Worm (Caenorhabditis elegans): ENCODE measurements around the gene sap-49.

Gene sap-49

ce11 chrII:8016761-8017160 lies 18.8 kb downstream of the sap-49 start (continued):
- TF ChIP-seq F23B12.7 (tag; optimal IDR thresholded peaks at IDR 0.05; ENCODE audit: insufficient read depth) (no peak), F39B2.1 (GFP tag; IDR thresholded peaks at IDR 0.05) (no peak), gei-17 (GFP tag; optimal IDR thresholded peaks at IDR 0.05) (peak; percentile 5), let-526 (GFP tag; IDR thresholded peaks at IDR 0.05) (0 out of 2 replicates have a peak, but pooled peaks have one; percentile 21), F57C9.4 (tag; optimal IDR thresholded peaks at IDR 0.05) (no peak), F10E7.11 (tag; optimal IDR thresholded peaks at IDR 0.05) (no peak), somi-1 (GFP tag; optimal IDR thresholded peaks at IDR 0.05) (peak; percentile 90), ekl-4 (GFP tag; IDR thresholded peaks at IDR 0.05) (peak; percentile 60; the same call in 1 of the 2 replicates), fkh-3 (tag; optimal IDR thresholded peaks at IDR 0.05) (no peak), ZK185.1 (tag; optimal IDR thresholded peaks at IDR 0.05; ENCODE audit: poor library complexity, severe bottlenecking) (no peak), let-607 (tag; optimal IDR thresholded peaks at IDR 0.05) (peak in 1 of 2 experiments; percentile 39), lin-54 (GFP tag; optimal IDR thresholded peaks at IDR 0.05) (peak; percentile 53), nfyb-1 (GFP tag; IDR thresholded peaks at IDR 0.05) (peak; percentile 55; the same call in 1 of the 2 replicates), ztf-26 (tag; optimal IDR thresholded peaks at IDR 0.05) (peak; percentile 71), die-1 (tag; optimal IDR thresholded peaks at IDR 0.05) (peak; percentile 49), sdz-38 (tag; optimal IDR thresholded peaks at IDR 0.05) (no peak), snpc-4 (GFP tag; optimal IDR thresholded peaks at IDR 0.05) (no peak), snpc-4 (tag; optimal IDR thresholded peaks at IDR 0.05) (peak in 1 of 4 experiments; percentile 6), lin-35 (GFP tag; optimal IDR thresholded peaks at IDR 0.05) (peak in 1 of 3 experiments; percentile 28), repo-1 (tag; optimal IDR thresholded peaks at IDR 0.05) (no peak), dox-1 (GFP tag; IDR thresholded peaks at IDR 0.05) (0 out of 2 replicates have a peak, but pooled peaks have one; percentile 4), tlf-1 (GFP tag; optimal IDR thresholded peaks at IDR 0.05) (peak; percentile 43), attf-5 (GFP tag; optimal IDR thresholded peaks at IDR 0.05) (peak; percentile 68), unc-62 (GFP tag; optimal IDR thresholded peaks at IDR 0.05) (peak; percentile 45), akir-1 (GFP tag; optimal IDR thresholded peaks at IDR 0.05) (peak; percentile 28), cebp-2 (GFP tag; IDR thresholded peaks at IDR 0.05) (0 out of 2 replicates have a peak, but pooled peaks have one; percentile 55), attf-6 (GFP tag; IDR thresholded peaks at IDR 0.05) (no peak), lag-1 (GFP tag; IDR thresholded peaks at IDR 0.05) (no peak), ztf-25 (GFP tag; IDR thresholded peaks at IDR 0.05) (no peak), Y79H2A.3 (GFP tag; conservative IDR thresholded peaks at IDR 0.05) (no peak), lsl-1 (GFP tag; optimal IDR thresholded peaks at IDR 0.05) (no peak), snpc-1.3 (tag; optimal IDR thresholded peaks at IDR 0.05; ENCODE audit: insufficient read depth) (no peak), lir-1 (GFP tag; conservative IDR thresholded peaks at IDR 0.05) (0 out of 2 replicates have a peak, but pooled peaks have one; percentile 60), ama-1 (optimal IDR thresholded peaks at IDR 0.05) (peak; percentile 5), ama-1 (GFP tag; optimal IDR thresholded peaks at IDR 0.05) (no peak), lin-40 (tag; optimal IDR thresholded peaks at IDR 0.05) (peak; percentile 64), rcor-1 (GFP tag; IDR thresholded peaks at IDR 0.05) (peak; percentile 66), F55B11.4 (tag; optimal IDR thresholded peaks at IDR 0.05; ENCODE audit: borderline replicate concordance, insufficient read depth) (no peak), nhr-90 (tag; optimal IDR thresholded peaks at IDR 0.05) (peak; percentile 22), B0261.1 (tag; optimal IDR thresholded peaks at IDR 0.05) (no peak), K11D2.4 (GFP tag; IDR thresholded peaks at IDR 0.05) (peak; percentile 57; the same call in 1 of the 2 replicates), chd-7 (tag; optimal IDR thresholded peaks at IDR 0.05) (peak; percentile 58), tbp1 (GFP tag; optimal IDR thresholded peaks at IDR 0.05) (peak; percentile 55), lin-26 (GFP tag; IDR thresholded peaks at IDR 0.05) (peak; percentile 70; the same call in 1 of the 2 replicates), aptf-3 (GFP tag; IDR thresholded peaks at IDR 0.05) (no peak)

All from whole organism, young adult.